Fruit fly (Drosophila melanogaster): ENCODE data around the gene CG31689.

Gene CG31689

dm6 chr2L:2752460-2753411 lies 27.3 kb downstream of the CG31689 start, which contains the start of gene Pgk (continued):
- peak; percentile 60 for TF ChIP-seq CG1603 (tag; optimal IDR thresholded peaks at IDR 0.05)
- peak; percentile 34 for TF ChIP-seq tup (GFP tag; optimal IDR thresholded peaks at IDR 0.05)
- TF ChIP-seq ci (GFP tag; IDR thresholded peaks at IDR 0.05): no peak
- TF ChIP-seq CG11504 (tag; optimal IDR thresholded peaks at IDR 0.05): peak; percentile 88
- TF ChIP-seq hth (optimal IDR thresholded peaks at IDR 0.05): no peak
- peak in 1 of 2 experiments; percentile 65 for TF ChIP-seq Pdp1 (GFP tag; optimal IDR thresholded peaks at IDR 0.05)
- peak; percentile 54 for TF ChIP-seq hkb (optimal IDR thresholded peaks at IDR 0.05)
- TF ChIP-seq hkb (GFP tag; IDR thresholded peaks at IDR 0.05): no peak
- no peak for TF ChIP-seq CG17802 (tag; optimal IDR thresholded peaks at IDR 0.05)
- no peak for TF ChIP-seq Side (GFP tag; optimal IDR thresholded peaks at IDR 0.05)
- peak; percentile 32 for TF ChIP-seq D19A (tag; optimal IDR thresholded peaks at IDR 0.05)
- no peak for TF ChIP-seq CG17361 (GFP tag; IDR thresholded peaks at IDR 0.05)
- TF ChIP-seq CG5953 (GFP tag; IDR thresholded peaks at IDR 0.05): no peak
- TF ChIP-seq slou (GFP tag; optimal IDR thresholded peaks at IDR 0.05): peak; percentile 10
- TF ChIP-seq nerfin-1 (tag; optimal IDR thresholded peaks at IDR 0.05): peak; percentile 5
- no peak for TF ChIP-seq Dbx (GFP tag; IDR thresholded peaks at IDR 0.05)
- peak; percentile 52 for TF ChIP-seq CG13424 (tag; optimal IDR thresholded peaks at IDR 0.05)
- peak; percentile 17 for TF ChIP-seq CG8944 (GFP tag; optimal IDR thresholded peaks at IDR 0.05)
- TF ChIP-seq Sin3A (optimal IDR thresholded peaks at IDR 0.05): no peak
- peak; percentile 33 for TF ChIP-seq gcm (GFP tag; optimal IDR thresholded peaks at IDR 0.05)
- TF ChIP-seq CG2889 (GFP tag; IDR thresholded peaks at IDR 0.05): no peak
- TF ChIP-seq dpn (GFP tag; optimal IDR thresholded peaks at IDR 0.05): peak in 1 of 2 experiments; percentile 56
- TF ChIP-seq gsb-n (tag; optimal IDR thresholded peaks at IDR 0.05): peak; percentile 32
- no peak for TF ChIP-seq CG14860 (GFP tag; IDR thresholded peaks at IDR 0.05; ENCODE audit: partially characterized antibody)
- no peak for TF ChIP-seq CG6272 (GFP tag; IDR thresholded peaks at IDR 0.05)
- peak; percentile 92 for TF ChIP-seq CG13894 (tag; optimal IDR thresholded peaks at IDR 0.05)
- TF ChIP-seq CG17912 (GFP tag; optimal IDR thresholded peaks at IDR 0.05): no peak
- TF ChIP-seq H15 (GFP tag; IDR thresholded peaks at IDR 0.05): no peak
- peak; percentile 40 for TF ChIP-seq CG11398 (GFP tag; optimal IDR thresholded peaks at IDR 0.05)
- peak; percentile 25 for TF ChIP-seq Spps (tag; optimal IDR thresholded peaks at IDR 0.05)
- no peak for TF ChIP-seq CG10565 (GFP tag; optimal IDR thresholded peaks at IDR 0.05)
- TF ChIP-seq org-1 (GFP tag; optimal IDR thresholded peaks at IDR 0.05): peak; percentile 20
- TF ChIP-seq phol (tag; optimal IDR thresholded peaks at IDR 0.05): peak; percentile 12
- TF ChIP-seq CG10979 (tag; optimal IDR thresholded peaks at IDR 0.05): peak; percentile 16
- no peak for TF ChIP-seq CG31388 (GFP tag; optimal IDR thresholded peaks at IDR 0.05)
- TF ChIP-seq Meics (GFP tag; optimal IDR thresholded peaks at IDR 0.05): peak; percentile 10
- peak; percentile 75 for TF ChIP-seq sqz (GFP tag; optimal IDR thresholded peaks at IDR 0.05)
- no peak for TF ChIP-seq gce (GFP tag; IDR thresholded peaks at IDR 0.05)
- TF ChIP-seq bigmax (GFP tag; optimal IDR thresholded peaks at IDR 0.05): no peak
- no peak for TF ChIP-seq Sry-δ (GFP tag; optimal IDR thresholded peaks at IDR 0.05)
- peak; percentile 3 for TF ChIP-seq NfI (GFP tag; optimal IDR thresholded peaks at IDR 0.05)
- peak; percentile 47 for TF ChIP-seq CG6254 (GFP tag; optimal IDR thresholded peaks at IDR 0.05)
- TF ChIP-seq disco-r (GFP tag; optimal IDR thresholded peaks at IDR 0.05): peak; percentile 3
- no peak for TF ChIP-seq br (optimal IDR thresholded peaks at IDR 0.05)
- no peak for TF ChIP-seq CG32532 (GFP tag; IDR thresholded peaks at IDR 0.05)
- TF ChIP-seq CG34376 (GFP tag; optimal IDR thresholded peaks at IDR 0.05): peak; percentile 94
- no peak for TF ChIP-seq Six4 (GFP tag; optimal IDR thresholded peaks at IDR 0.05)
- no peak for TF ChIP-seq CG4820 (GFP tag; optimal IDR thresholded peaks at IDR 0.05)
- no peak for TF ChIP-seq CG6683 (GFP tag; optimal IDR thresholded peaks at IDR 0.05)
- no peak for TF ChIP-seq CG11695 (GFP tag; IDR thresholded peaks at IDR 0.05)

Data from whole organism, embryonic.